Worm (Caenorhabditis elegans) whole organism, midembryonic: Measurements from ENCODE around the gene ocr-4.

Experiments used
- cog-1 ChIP-seq: sonication (generic microtip); optimal IDR thresholded peaks from 2 replicates; lab custom pipeline; 2016; ENCODE audit warnings: missing genetic modification characterization, missing compliant biosample characterization
- flt-1 ChIP-seq: fragments of 200-800 bp; sonication (Bioruptor generic); IDR thresholded peaks from 2 replicates; pipeline ENCODE4 v1.3.6; 2022; ENCODE audit warnings: missing genetic modification characterization, missing compliant biosample characterization
- klf-2 ChIP-seq: fragments of 200-800 bp; sonication (Bioruptor generic); conservative IDR thresholded peaks from 2 replicates; pipeline ENCODE4 v1.3.6; 2022; ENCODE audit warnings: missing genetic modification reagents, missing genetic modification characterization, missing compliant biosample characterization
- med-1 ChIP-seq: sonication (generic microtip); optimal IDR thresholded peaks from 2 replicates; lab custom pipeline; 2017; ENCODE audit warnings: missing genetic modification characterization, mild to moderate bottlenecking, missing compliant biosample characterization, antibody characterized with exemption, missing genetic modification reagents; ENCODE audit not compliant: insufficient read depth
- tab-1 ChIP-seq: fragments of 200-800 bp; sonication (Bioruptor generic); IDR thresholded peaks from 2 replicates; pipeline ENCODE4 v1.3.6; 2022; ENCODE audit warnings: missing genetic modification characterization, missing compliant biosample characterization
- ztf-23 ChIP-seq: fragments of 200-800 bp; sonication (Bioruptor generic); IDR thresholded peaks from 2 replicates; pipeline ENCODE4 v1.3.6; 2022; ENCODE audit warnings: missing genetic modification reagents, missing genetic modification characterization, missing compliant biosample characterization
- ztf-29 ChIP-seq: fragments of 200-800 bp; sonication (Bioruptor generic); IDR thresholded peaks from 2 replicates; pipeline ENCODE4 v1.3.6; 2022; ENCODE audit warnings: missing genetic modification reagents, missing genetic modification characterization, missing compliant biosample characterization

DNA sequence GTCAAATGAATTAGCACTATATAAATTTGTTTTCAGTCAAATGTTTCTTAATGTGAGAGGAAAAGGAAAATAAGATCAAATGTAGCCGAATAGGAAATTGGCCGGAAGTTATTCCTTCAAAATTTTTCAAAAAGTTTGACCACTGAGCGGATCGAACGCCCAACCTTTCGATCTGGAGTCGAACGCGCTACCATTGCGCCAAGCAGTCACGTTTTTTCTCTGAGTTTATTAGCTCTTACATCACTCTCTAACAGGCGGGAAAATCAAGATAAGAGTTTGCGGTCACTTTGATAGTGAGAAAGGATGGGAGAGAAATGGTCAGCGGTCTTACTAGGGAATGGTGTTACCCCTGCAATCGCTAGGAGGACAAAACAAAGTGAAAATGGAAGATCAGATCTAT lies 11.4 kb upstream of the ocr-4 start:
- TF ChIP-seq flt-1 (GFP tag; lab: Robert Waterston, UW) (peak; percentile 56; the same call in 1 of the 2 replicates), klf-2 (GFP tag; lab: Robert Waterston, UW) (no peak), cog-1 (tag; lab: Kevin White, UChicago) (no peak), tab-1 (GFP tag; lab: Robert Waterston, UW) (peak; percentile 71; the same call in 1 of the 2 replicates), ztf-29 (no peak), med-1 (GFP tag; lab: Kevin White, UChicago) (no peak), ztf-23 (GFP tag; lab: Robert Waterston, UW) (0 out of 2 replicates have a peak, but pooled peaks have one; percentile 25)
